Worm (Caenorhabditis elegans): ENCODE results near the gene lido-12.

lido-12 gene

ce11 chrII:3005499-3005898 lies at the start of gene lido-12:
Gene lido-12, plus strand, starts transcription at chrII:3005799.
- TF ChIP-seq W03F9.2 (tag; optimal IDR thresholded peaks at IDR 0.05) = no peak

- TF ChIP-seq W03F9.2 (tag; optimal IDR thresholded peaks at IDR 0.05) (no peak), him-1 (tag; optimal IDR thresholded peaks at IDR 0.05) (no peak)
These were observed 47.3 kb upstream of the lido-12 start, which contains the start of gene srw-60 for ce11 chrII:2958308-2958707. Gene srw-60, plus strand, starts transcription at chrII:2958608.

- TF ChIP-seq W03F9.2 (tag; optimal IDR thresholded peaks at IDR 0.05) (no peak), dao-5 (tag; optimal IDR thresholded peaks at IDR 0.05) (no peak), him-1 (tag; optimal IDR thresholded peaks at IDR 0.05) (peak; percentile 67)
These were observed 43.0 kb upstream of the lido-12 start for ce11 chrII:2962531-2963164.

ce11 chrII:2963619-2964018 lies 42.0 kb upstream of the lido-12 start:
- TF ChIP-seq W03F9.2 (tag; optimal IDR thresholded peaks at IDR 0.05) (no peak), him-1 (tag; optimal IDR thresholded peaks at IDR 0.05) (no peak), dao-5 (tag; optimal IDR thresholded peaks at IDR 0.05) (no peak)

ce11 chrII:2965215-2965998 lies 40.2 kb upstream of the lido-12 start:
- TF ChIP-seq W03F9.2 (tag; optimal IDR thresholded peaks at IDR 0.05) (no peak), him-1 (tag; optimal IDR thresholded peaks at IDR 0.05) (no peak), dao-5 (tag; optimal IDR thresholded peaks at IDR 0.05) (no peak)

ce11 chrII:2966350-2966749 lies 39.2 kb upstream of the lido-12 start:
- no peak for TF ChIP-seq dao-5 (tag; optimal IDR thresholded peaks at IDR 0.05)
- TF ChIP-seq W03F9.2 (tag; optimal IDR thresholded peaks at IDR 0.05) = no peak
- TF ChIP-seq him-1 (tag; optimal IDR thresholded peaks at IDR 0.05) = no peak

ce11 chrII:2967064-2967463 lies 38.5 kb upstream of the lido-12 start:
- TF ChIP-seq him-1 (tag; optimal IDR thresholded peaks at IDR 0.05) (no peak), dao-5 (tag; optimal IDR thresholded peaks at IDR 0.05) (no peak), W03F9.2 (tag; optimal IDR thresholded peaks at IDR 0.05) (no peak)

- TF ChIP-seq him-1 (tag; optimal IDR thresholded peaks at IDR 0.05) = peak; percentile 91
- no peak for TF ChIP-seq dao-5 (tag; optimal IDR thresholded peaks at IDR 0.05)
- TF ChIP-seq W03F9.2 (tag; optimal IDR thresholded peaks at IDR 0.05) = no peak
These were observed 31.6 kb upstream of the lido-12 start for ce11 chrII:2973940-2974402.

ce11 chrII:2975561-2976230 lies 29.9 kb upstream of the lido-12 start:
- TF ChIP-seq him-1 (tag; optimal IDR thresholded peaks at IDR 0.05) (no peak), W03F9.2 (tag; optimal IDR thresholded peaks at IDR 0.05) (no peak), dao-5 (tag; optimal IDR thresholded peaks at IDR 0.05) (no peak)

ce11 chrII:2976597-2976996 lies 29.0 kb upstream of the lido-12 start, which contains the start of gene nhr-88:
Gene nhr-88, plus strand, starts transcription at chrII:2976639.
- TF ChIP-seq W03F9.2 (tag; optimal IDR thresholded peaks at IDR 0.05) (no peak), dao-5 (tag; optimal IDR thresholded peaks at IDR 0.05) (no peak), him-1 (tag; optimal IDR thresholded peaks at IDR 0.05) (no peak)

- TF ChIP-seq W03F9.2 (tag; optimal IDR thresholded peaks at IDR 0.05) (no peak), dao-5 (tag; optimal IDR thresholded peaks at IDR 0.05) (no peak), him-1 (tag; optimal IDR thresholded peaks at IDR 0.05) (no peak)
These were observed 27.9 kb upstream of the lido-12 start for ce11 chrII:2977652-2978051.

- no peak for TF ChIP-seq W03F9.2 (tag; optimal IDR thresholded peaks at IDR 0.05)
- TF ChIP-seq him-1 (tag; optimal IDR thresholded peaks at IDR 0.05) = no peak
- TF ChIP-seq dao-5 (tag; optimal IDR thresholded peaks at IDR 0.05) = no peak
These were observed 26.5 kb upstream of the lido-12 start for ce11 chrII:2979061-2979460.

- no peak for TF ChIP-seq him-1 (tag; optimal IDR thresholded peaks at IDR 0.05)
- no peak for TF ChIP-seq dao-5 (tag; optimal IDR thresholded peaks at IDR 0.05)
- no peak for TF ChIP-seq W03F9.2 (tag; optimal IDR thresholded peaks at IDR 0.05)
These were observed 21.2 kb upstream of the lido-12 start for ce11 chrII:2984383-2984782.

ce11 chrII:2985446-2985845 lies 20.2 kb upstream of the lido-12 start:
- TF ChIP-seq dao-5 (tag; optimal IDR thresholded peaks at IDR 0.05) = no peak
- TF ChIP-seq W03F9.2 (tag; optimal IDR thresholded peaks at IDR 0.05) = no peak
- no peak for TF ChIP-seq him-1 (tag; optimal IDR thresholded peaks at IDR 0.05)
